Worm (Caenorhabditis elegans) whole organism, young adult: ENCODE measurements around the gene mdt-28.

Experiments used
- gei-17 ChIP-seq: fragments of 200-800 bp; sonication (Bioruptor generic); optimal IDR thresholded peaks from 2 replicates; lab custom pipeline; 2018; ENCODE audit warnings: mild to moderate bottlenecking, missing genetic modification characterization, missing compliant biosample characterization
- him-1 ChIP-seq: sonication (generic microtip); optimal IDR thresholded peaks from 2 replicates; lab custom pipeline; 2016; ENCODE audit warnings: missing genotype, missing genetic modification reagents, missing genetic modification characterization, missing compliant biosample characterization
- tlf-1 ChIP-seq: fragments of 200-800 bp; sonication (Bioruptor generic); optimal IDR thresholded peaks from 2 replicates; lab custom pipeline; 2018; ENCODE audit warnings: mild to moderate bottlenecking, missing genetic modification characterization, missing compliant biosample characterization
- ztf-26 ChIP-seq: sonication (generic microtip); optimal IDR thresholded peaks from 2 replicates; lab custom pipeline; 2017; ENCODE audit warnings: missing genetic modification characterization, missing compliant biosample characterization

DNA sequence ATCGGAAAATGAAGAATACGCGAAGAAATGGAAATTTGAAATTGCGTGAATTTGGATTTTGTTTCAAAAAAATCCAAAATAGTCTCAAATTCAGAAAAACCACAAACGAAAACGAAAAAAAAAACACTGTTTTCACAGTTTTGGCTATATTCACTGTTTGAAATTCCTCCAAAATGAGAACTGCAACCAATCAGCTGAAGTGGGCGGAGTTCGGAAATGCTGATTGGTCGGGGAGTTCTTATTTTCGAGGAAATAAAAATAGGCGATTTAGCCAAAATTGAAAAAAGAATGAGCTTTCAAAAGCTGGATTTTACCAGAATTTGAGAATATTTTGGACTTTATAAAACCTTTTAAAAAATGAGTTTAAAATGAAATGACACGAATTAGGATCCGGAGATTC is 30.3 kb downstream of the mdt-28 start, which contains the start of gene glb-14:
- no peak for TF ChIP-seq tlf-1 (GFP tag; lab: Kevin White, UChicago)
- no peak for TF ChIP-seq gei-17 (GFP tag; lab: Kevin White, UChicago)
- TF ChIP-seq him-1 (tag; lab: Kevin White, UChicago), result no peak
- TF ChIP-seq ztf-26 (tag; lab: Kevin White, UChicago), result no peak
